In the genomic region with DNA sequence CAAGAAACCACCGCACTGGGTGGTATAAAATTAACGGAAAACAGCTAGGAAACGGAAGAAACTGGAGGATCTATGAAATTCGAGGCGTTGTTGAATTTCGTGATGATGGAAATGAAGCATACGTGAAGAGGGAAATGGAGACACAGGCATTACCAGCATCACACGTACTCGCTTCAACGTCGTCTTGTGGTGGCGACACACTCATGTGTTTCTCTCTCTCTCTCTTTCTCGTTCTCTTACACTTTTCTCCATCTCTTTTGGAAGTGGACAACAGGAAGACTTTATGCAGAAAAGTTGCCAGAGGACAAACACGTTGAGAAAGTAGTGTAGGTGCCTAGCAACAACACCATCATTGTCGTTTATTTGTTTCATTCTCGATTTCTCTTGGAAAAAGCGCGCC, we compare ENCODE assay signal across 7 worm cellular contexts.
TF ChIP-seq lines count a peak whose summit lies in the region.

No protein-coding gene starts in this region.

TF ChIP-seq in whole organism, L1 larva, 84 proteins besides CTCF, POLR2A, EP300 and RAD21 (continues in another document):
- TF ChIP-seq fkh-8 (tag; optimal IDR thresholded peaks at IDR 0.05; lab: Kevin White, UChicago) (peak; percentile 81), aha-1 (tag; optimal IDR thresholded peaks at IDR 0.05; lab: Kevin White, UChicago) (no peak), lin-35 (GFP tag; optimal IDR thresholded peaks at IDR 0.05; lab: Kevin White, UChicago) (peak; percentile 23 to 47), swsn-7 (tag; optimal IDR thresholded peaks at IDR 0.05; lab: Kevin White, UChicago) (peak; percentile 40), mdl-1 (tag; optimal IDR thresholded peaks at IDR 0.05; lab: Kevin White, UChicago) (peak in 1 of 2 experiments; percentile 39), ets-5 (GFP tag; IDR thresholded peaks at IDR 0.05; lab: Robert Waterston, UW) (no peak), mep-1 (tag; optimal IDR thresholded peaks at IDR 0.05; lab: Kevin White, UChicago) (peak; percentile 37), lsy-2 (tag; optimal IDR thresholded peaks at IDR 0.05; lab: Kevin White, UChicago) (peak; percentile 10 to 56), nhr-20 (tag; optimal IDR thresholded peaks at IDR 0.05; lab: Kevin White, UChicago) (peak; percentile 36), tbx-2 (tag; optimal IDR thresholded peaks at IDR 0.05; lab: Kevin White, UChicago) (peak; percentile 23), nhr-11 (tag; optimal IDR thresholded peaks at IDR 0.05; lab: Kevin White, UChicago) (peak; percentile 16), irx-1 (tag; optimal IDR thresholded peaks at IDR 0.05; lab: Kevin White, UChicago) (peak; percentile 23)

TF ChIP-seq in whole organism, L2 larva, 48 proteins besides CTCF, POLR2A, EP300 and RAD21 (continues in another document):
- no peak for TF ChIP-seq blmp-1 (tag; optimal IDR thresholded peaks at IDR 0.05; lab: Kevin White, UChicago; ENCODE audit: insufficient read depth)
- TF ChIP-seq unc-39 (tag; optimal IDR thresholded peaks at IDR 0.05; lab: Kevin White, UChicago): no peak
- TF ChIP-seq sem-4 (tag; optimal IDR thresholded peaks at IDR 0.05; lab: Kevin White, UChicago): no peak
- peak; percentile 55 for TF ChIP-seq lin-11 (tag; optimal IDR thresholded peaks at IDR 0.05; lab: Kevin White, UChicago)
- TF ChIP-seq nhr-23 (tag; optimal IDR thresholded peaks at IDR 0.05; lab: Kevin White, UChicago): no peak
- TF ChIP-seq unc-62 (GFP tag; optimal IDR thresholded peaks at IDR 0.05; lab: Kevin White, UChicago): no peak
- no peak for TF ChIP-seq lin-39 (tag; optimal IDR thresholded peaks at IDR 0.05; lab: Kevin White, UChicago)
- no peak for TF ChIP-seq nhr-10 (tag; optimal IDR thresholded peaks at IDR 0.05; lab: Kevin White, UChicago)
- no peak for TF ChIP-seq ztf-1 (GFP tag; conservative IDR thresholded peaks at IDR 0.05; lab: Robert Waterston, UW)
- TF ChIP-seq ztf-11 (tag; optimal IDR thresholded peaks at IDR 0.05; lab: Kevin White, UChicago): no peak
- TF ChIP-seq dmd-4 (tag; optimal IDR thresholded peaks at IDR 0.05; lab: Kevin White, UChicago): no peak
- TF ChIP-seq snpc-4 (tag; optimal IDR thresholded peaks at IDR 0.05; lab: Kevin White, UChicago): no peak
- TF ChIP-seq Y55F3AM.14 (GFP tag; optimal IDR thresholded peaks at IDR 0.05; lab: Kevin White, UChicago): no peak

TF ChIP-seq in whole organism, L3 larva, 47 proteins besides CTCF, POLR2A, EP300 and RAD21 (continues in another document):
- TF ChIP-seq nhr-67 (tag; optimal IDR thresholded peaks at IDR 0.05; lab: Kevin White, UChicago): no peak
- no peak for TF ChIP-seq pqm-1 (tag; optimal IDR thresholded peaks at IDR 0.05; lab: Kevin White, UChicago)
- no peak for TF ChIP-seq nhr-76 (tag; optimal IDR thresholded peaks at IDR 0.05; lab: Kevin White, UChicago)
- TF ChIP-seq ama-1 (optimal IDR thresholded peaks at IDR 0.05; lab: Kevin White, UChicago): no peak
- TF ChIP-seq fkh-10 (GFP tag; optimal IDR thresholded peaks at IDR 0.05; lab: Kevin White, UChicago): no peak
- TF ChIP-seq nhr-77 (tag; optimal IDR thresholded peaks at IDR 0.05; lab: Kevin White, UChicago): no peak
- TF ChIP-seq hmg-11 (tag; optimal IDR thresholded peaks at IDR 0.05; lab: Kevin White, UChicago): peak; percentile 0
- TF ChIP-seq egl-27 (tag; optimal IDR thresholded peaks at IDR 0.05; lab: Kevin White, UChicago): no peak
- no peak for TF ChIP-seq jun-1 (tag; optimal IDR thresholded peaks at IDR 0.05; lab: Kevin White, UChicago)
- no peak for TF ChIP-seq sea-2 (GFP tag; optimal IDR thresholded peaks at IDR 0.05; lab: Kevin White, UChicago)
- TF ChIP-seq elt-2 (tag; optimal IDR thresholded peaks at IDR 0.05; lab: Kevin White, UChicago): no peak
- TF ChIP-seq nhr-23 (tag; optimal IDR thresholded peaks at IDR 0.05; lab: Kevin White, UChicago): peak; percentile 23
- peak; percentile 54 for TF ChIP-seq nfya-1 (tag; optimal IDR thresholded peaks at IDR 0.05; lab: Kevin White, UChicago; ENCODE audit: insufficient read depth)

TF ChIP-seq in whole organism, L4 larva, 104 proteins besides CTCF, POLR2A, EP300 and RAD21 (continues in another document):
- TF ChIP-seq nhr-28 (tag; optimal IDR thresholded peaks at IDR 0.05; lab: Kevin White, UChicago): peak; percentile 41
- no peak for TF ChIP-seq zip-2 (tag; optimal IDR thresholded peaks at IDR 0.05; lab: Kevin White, UChicago)
- TF ChIP-seq nhr-77 (tag; optimal IDR thresholded peaks at IDR 0.05; lab: Kevin White, UChicago): peak; percentile 19
- no peak for TF ChIP-seq ceh-20 (GFP tag; IDR thresholded peaks at IDR 0.05; lab: Robert Waterston, UW)
- TF ChIP-seq saeg-2 (GFP tag; IDR thresholded peaks at IDR 0.05; lab: Robert Waterston, UW): no peak
- TF ChIP-seq lin-15B (tag; optimal IDR thresholded peaks at IDR 0.05; lab: Kevin White, UChicago): no peak
- TF ChIP-seq lin-13 (GFP tag; optimal IDR thresholded peaks at IDR 0.05; lab: Kevin White, UChicago): no peak
- TF ChIP-seq madf-5 (GFP tag; IDR thresholded peaks at IDR 0.05; lab: Robert Waterston, UW): no peak
- TF ChIP-seq attf-4 (tag; optimal IDR thresholded peaks at IDR 0.05; lab: Kevin White, UChicago): no peak
- peak; percentile 25 for TF ChIP-seq hlh-11 (tag; optimal IDR thresholded peaks at IDR 0.05; lab: Kevin White, UChicago)
- TF ChIP-seq hmg-1.1 (GFP tag; IDR thresholded peaks at IDR 0.05; lab: Robert Waterston, UW): 0 out of 2 replicates have a peak, but pooled peaks have one; percentile 15
- TF ChIP-seq lin-39 (tag; optimal IDR thresholded peaks at IDR 0.05; lab: Kevin White, UChicago): no peak
- TF ChIP-seq Y48G9A.11 (GFP tag; IDR thresholded peaks at IDR 0.05; lab: Robert Waterston, UW): no peak
- peak in 1 of 2 experiments; percentile 72 for TF ChIP-seq mdl-1 (tag; optimal IDR thresholded peaks at IDR 0.05; lab: Kevin White, UChicago)

TF ChIP-seq in whole organism, late embryonic, 69 proteins besides CTCF, POLR2A, EP300 and RAD21:
- TF ChIP-seq ahr-1 (tag; optimal IDR thresholded peaks at IDR 0.05; lab: Kevin White, UChicago) (no peak), ceh-31 (tag; optimal IDR thresholded peaks at IDR 0.05; lab: Kevin White, UChicago) (peak; percentile 26), ceh-34 (tag; optimal IDR thresholded peaks at IDR 0.05; lab: Kevin White, UChicago) (peak; percentile 53), tbx-2 (tag; optimal IDR thresholded peaks at IDR 0.05; lab: Kevin White, UChicago) (peak; percentile 12), hlh-30 (tag; optimal IDR thresholded peaks at IDR 0.05; lab: Kevin White, UChicago; ENCODE audit: insufficient read depth) (peak; percentile 74), tbx-7 (tag; optimal IDR thresholded peaks at IDR 0.05; lab: Kevin White, UChicago) (no peak), T23F11.4 (GFP tag; optimal IDR thresholded peaks at IDR 0.05; lab: Kevin White, UChicago) (no peak), unc-3 (GFP tag; conservative IDR thresholded peaks at IDR 0.05; lab: Robert Waterston, UW) (0 out of 2 replicates have a peak, but pooled peaks have one; percentile 15), unc-3 (tag; optimal IDR thresholded peaks at IDR 0.05; lab: Kevin White, UChicago) (no peak), F13H6.1 (tag; optimal IDR thresholded peaks at IDR 0.05; lab: Kevin White, UChicago) (peak; percentile 16), ceh-22 (tag; optimal IDR thresholded peaks at IDR 0.05; lab: Kevin White, UChicago) (no peak), ttx-3 (tag; optimal IDR thresholded peaks at IDR 0.05; lab: Kevin White, UChicago) (no peak), ceh-18 (tag; optimal IDR thresholded peaks at IDR 0.05; lab: Kevin White, UChicago) (peak; percentile 41)

TF ChIP-seq in whole organism, mixed stage, embryonic, 35 proteins besides CTCF, POLR2A, EP300 and RAD21:
- TF ChIP-seq ces-1 (GFP tag; optimal IDR thresholded peaks at IDR 0.05; lab: Kevin White, UChicago): peak; percentile 23
- TF ChIP-seq unc-62 (GFP tag; optimal IDR thresholded peaks at IDR 0.05; lab: Kevin White, UChicago): no peak
- no peak for TF ChIP-seq unc-39 (tag; optimal IDR thresholded peaks at IDR 0.05; lab: Kevin White, UChicago)
- no peak for TF ChIP-seq ceh-43 (GFP tag; optimal IDR thresholded peaks at IDR 0.05; lab: Kevin White, UChicago)

TF ChIP-seq in whole organism, young adult, 124 proteins besides CTCF, POLR2A, EP300 and RAD21:
- TF ChIP-seq B0261.1 (tag; optimal IDR thresholded peaks at IDR 0.05; lab: Kevin White, UChicago): no peak
- TF ChIP-seq zim-3 (tag; optimal IDR thresholded peaks at IDR 0.05; lab: Kevin White, UChicago): no peak
- no peak for TF ChIP-seq F39B2.1 (GFP tag; IDR thresholded peaks at IDR 0.05; lab: Robert Waterston, UW)
- no peak for TF ChIP-seq xnd-1 (tag; optimal IDR thresholded peaks at IDR 0.05; lab: Kevin White, UChicago)
- TF ChIP-seq F57C9.4 (tag; optimal IDR thresholded peaks at IDR 0.05; lab: Kevin White, UChicago): no peak
- peak; percentile 17; the same call in 1 of the 2 replicates for TF ChIP-seq hmg-1.2 (GFP tag; IDR thresholded peaks at IDR 0.05; lab: Robert Waterston, UW)
- no peak for TF ChIP-seq dpl-1 (GFP tag; optimal IDR thresholded peaks at IDR 0.05; lab: Kevin White, UChicago)
- TF ChIP-seq nhr-90 (tag; optimal IDR thresholded peaks at IDR 0.05; lab: Kevin White, UChicago): no peak
- TF ChIP-seq nfya-1 (tag; optimal IDR thresholded peaks at IDR 0.05; lab: Kevin White, UChicago; ENCODE audit: borderline replicate concordance, insufficient read depth): no peak
- no peak for TF ChIP-seq fkh-3 (tag; optimal IDR thresholded peaks at IDR 0.05; lab: Kevin White, UChicago)
- TF ChIP-seq akir-1 (GFP tag; optimal IDR thresholded peaks at IDR 0.05; lab: Kevin White, UChicago): no peak
- no peak for TF ChIP-seq lir-1 (GFP tag; conservative IDR thresholded peaks at IDR 0.05; lab: Robert Waterston, UW)
- no peak for TF ChIP-seq C17E4.6 (GFP tag; IDR thresholded peaks at IDR 0.05; lab: Robert Waterston, UW)
- TF ChIP-seq Y95B8A.8 (GFP tag; IDR thresholded peaks at IDR 0.05; lab: Robert Waterston, UW): no peak
- no peak for TF ChIP-seq hsf-1 (GFP tag; IDR thresholded peaks at IDR 0.05; lab: Robert Waterston, UW)
- no peak for TF ChIP-seq cebp-1 (GFP tag; IDR thresholded peaks at IDR 0.05; lab: Robert Waterston, UW)
- peak; percentile 27 for TF ChIP-seq cebp-1 (tag; optimal IDR thresholded peaks at IDR 0.05; lab: Kevin White, UChicago)
- peak; percentile 6 for TF ChIP-seq nhr-80 (tag; optimal IDR thresholded peaks at IDR 0.05; lab: Kevin White, UChicago)
- no peak for TF ChIP-seq mes-4 (tag; optimal IDR thresholded peaks at IDR 0.05; lab: Kevin White, UChicago)
- no peak for TF ChIP-seq hrde-1 (tag; optimal IDR thresholded peaks at IDR 0.05; lab: Kevin White, UChicago; ENCODE audit: borderline replicate concordance)
- no peak for TF ChIP-seq nhr-120 (GFP tag; IDR thresholded peaks at IDR 0.05; lab: Robert Waterston, UW)
- no peak for TF ChIP-seq let-607 (tag; optimal IDR thresholded peaks at IDR 0.05; lab: Kevin White, UChicago)
- no peak for TF ChIP-seq egl-44 (GFP tag; IDR thresholded peaks at IDR 0.05; lab: Robert Waterston, UW)
